Fruit fly (Drosophila melanogaster): Measurements from ENCODE around the gene Ant2.

Gene Ant2

dm6 chrX:10804042-10804441 is 17.3 kb upstream of the Ant2 start:
- TF ChIP-seq CG1620 (GFP tag; optimal IDR thresholded peaks at IDR 0.05) (no peak), cnc (optimal IDR thresholded peaks at IDR 0.05) (no peak), CG5204 (GFP tag; optimal IDR thresholded peaks at IDR 0.05) (no peak), Hr96 (GFP tag; optimal IDR thresholded peaks at IDR 0.05) (no peak), Clk (GFP tag; optimal IDR thresholded peaks at IDR 0.05) (no peak), pad (GFP tag; optimal IDR thresholded peaks at IDR 0.05) (no peak), Crg-1 (GFP tag; optimal IDR thresholded peaks at IDR 0.05) (no peak), CG7101 (tag; optimal IDR thresholded peaks at IDR 0.05) (no peak), CG14711 (tag; optimal IDR thresholded peaks at IDR 0.05) (no peak), bab1 (GFP tag; optimal IDR thresholded peaks at IDR 0.05) (no peak), kay (GFP tag; ENCODE audit: borderline replicate concordance) (no peak), Mnt (GFP tag; optimal IDR thresholded peaks at IDR 0.05) (no peak), tj (GFP tag; optimal IDR thresholded peaks at IDR 0.05) (no peak), toe (GFP tag; optimal IDR thresholded peaks at IDR 0.05) (no peak), CG12768 (GFP tag; optimal IDR thresholded peaks at IDR 0.05) (no peak)

dm6 chrX:10802457-10803378 is 16.0 kb upstream of the Ant2 start:
- TF ChIP-seq Hr96 (GFP tag; optimal IDR thresholded peaks at IDR 0.05) (no peak), CG7101 (tag; optimal IDR thresholded peaks at IDR 0.05) (peak; percentile 77), CG12768 (GFP tag; optimal IDR thresholded peaks at IDR 0.05) (peak; percentile 5), Clk (GFP tag; optimal IDR thresholded peaks at IDR 0.05) (no peak), Mnt (GFP tag; optimal IDR thresholded peaks at IDR 0.05) (no peak), CG1620 (GFP tag; optimal IDR thresholded peaks at IDR 0.05) (no peak), CG14711 (tag; optimal IDR thresholded peaks at IDR 0.05) (peak; percentile 75), CG33017 (tag; optimal IDR thresholded peaks at IDR 0.05) (peak; percentile 67), CG7045 (GFP tag; optimal IDR thresholded peaks at IDR 0.05) (peak; percentile 22), kay (GFP tag; ENCODE audit: borderline replicate concordance) (peak; percentile 89), cic (GFP tag; optimal IDR thresholded peaks at IDR 0.05) (no peak), bab1 (GFP tag; optimal IDR thresholded peaks at IDR 0.05) (peak; percentile 18), ovo (GFP tag; optimal IDR thresholded peaks at IDR 0.05) (no peak), Crg-1 (GFP tag; optimal IDR thresholded peaks at IDR 0.05) (no peak), cnc (optimal IDR thresholded peaks at IDR 0.05) (no peak), pad (GFP tag; optimal IDR thresholded peaks at IDR 0.05) (no peak), CG5204 (GFP tag; optimal IDR thresholded peaks at IDR 0.05) (no peak), tj (GFP tag; optimal IDR thresholded peaks at IDR 0.05) (no peak), CG11617 (GFP tag; optimal IDR thresholded peaks at IDR 0.05) (peak; percentile 26), toe (GFP tag; optimal IDR thresholded peaks at IDR 0.05) (no peak)

dm6 chrX:10801827-10802456 is 15.2 kb upstream of the Ant2 start:
- TF ChIP-seq CG33017 (tag; optimal IDR thresholded peaks at IDR 0.05), result no peak
- peak; percentile 99 for TF ChIP-seq tj (GFP tag; optimal IDR thresholded peaks at IDR 0.05)
- no peak for TF ChIP-seq CG14711 (tag; optimal IDR thresholded peaks at IDR 0.05)
- no peak for TF ChIP-seq Hr96 (GFP tag; optimal IDR thresholded peaks at IDR 0.05)
- TF ChIP-seq Mnt (GFP tag; optimal IDR thresholded peaks at IDR 0.05), result peak; percentile 19
- TF ChIP-seq ovo (GFP tag; optimal IDR thresholded peaks at IDR 0.05), result peak; percentile 78
- TF ChIP-seq toe (GFP tag; optimal IDR thresholded peaks at IDR 0.05), result no peak
- no peak for TF ChIP-seq CG7045 (GFP tag; optimal IDR thresholded peaks at IDR 0.05)
- TF ChIP-seq cic (GFP tag; optimal IDR thresholded peaks at IDR 0.05), result peak; percentile 7
- peak; percentile 6 for TF ChIP-seq kay (GFP tag; ENCODE audit: borderline replicate concordance)

dm6 chrX:10801033-10801432 is 14.3 kb upstream of the Ant2 start:
- TF ChIP-seq cnc (optimal IDR thresholded peaks at IDR 0.05) (no peak), pad (GFP tag; optimal IDR thresholded peaks at IDR 0.05) (no peak), bab1 (GFP tag; optimal IDR thresholded peaks at IDR 0.05) (no peak), CG33017 (tag; optimal IDR thresholded peaks at IDR 0.05) (no peak), CG7101 (tag; optimal IDR thresholded peaks at IDR 0.05) (no peak), Mnt (GFP tag; optimal IDR thresholded peaks at IDR 0.05) (no peak), CG12768 (GFP tag; optimal IDR thresholded peaks at IDR 0.05) (no peak), cic (GFP tag; optimal IDR thresholded peaks at IDR 0.05) (no peak), CG14711 (tag; optimal IDR thresholded peaks at IDR 0.05) (no peak), CG11617 (GFP tag; optimal IDR thresholded peaks at IDR 0.05) (no peak), CG7045 (GFP tag; optimal IDR thresholded peaks at IDR 0.05) (no peak), toe (GFP tag; optimal IDR thresholded peaks at IDR 0.05) (no peak), Clk (GFP tag; optimal IDR thresholded peaks at IDR 0.05) (no peak), tj (GFP tag; optimal IDR thresholded peaks at IDR 0.05) (no peak), CG1620 (GFP tag; optimal IDR thresholded peaks at IDR 0.05) (no peak), Crg-1 (GFP tag; optimal IDR thresholded peaks at IDR 0.05) (no peak), CG5204 (GFP tag; optimal IDR thresholded peaks at IDR 0.05) (no peak), ovo (GFP tag; optimal IDR thresholded peaks at IDR 0.05) (no peak), kay (GFP tag; ENCODE audit: borderline replicate concordance) (no peak), Hr96 (GFP tag; optimal IDR thresholded peaks at IDR 0.05) (no peak)

- TF ChIP-seq CG5204 (GFP tag; optimal IDR thresholded peaks at IDR 0.05) (no peak), CG14711 (tag; optimal IDR thresholded peaks at IDR 0.05) (no peak), bab1 (GFP tag; optimal IDR thresholded peaks at IDR 0.05) (no peak), Crg-1 (GFP tag; optimal IDR thresholded peaks at IDR 0.05) (no peak), CG1620 (GFP tag; optimal IDR thresholded peaks at IDR 0.05) (no peak), Clk (GFP tag; optimal IDR thresholded peaks at IDR 0.05) (no peak), cnc (optimal IDR thresholded peaks at IDR 0.05) (no peak), CG12768 (GFP tag; optimal IDR thresholded peaks at IDR 0.05) (no peak)
Measured at dm6 chrX:10789279-10789678, 2.6 kb upstream of the Ant2 start.
